Worm (Caenorhabditis elegans) whole organism, L4/young adult: ENCODE measurements around the gene R04E5.8.

Source experiments
- W03F9.2 ChIP-seq: fragments of 150-350 bp; optimal IDR thresholded peaks from 2 replicates; lab custom pipeline; 2014; ENCODE audit warnings: missing biosample characterization, missing genetic modification characterization
- dao-5 ChIP-seq: sonication (generic microtip); optimal IDR thresholded peaks from 2 replicates; lab custom pipeline; 2016; ENCODE audit warnings: missing genotype, missing genetic modification characterization, moderate library complexity, missing compliant biosample characterization
- him-1 ChIP-seq: sonication (generic microtip); optimal IDR thresholded peaks from 2 replicates; lab custom pipeline; 2016; ENCODE audit warnings: missing genotype, missing genetic modification reagents, missing genetic modification characterization, missing compliant biosample characterization

ce11 chrX:8831162-8831561, 25.2 kb upstream of the R04E5.8 start, which contains the start of gene C28G1.6:
- TF ChIP-seq him-1 (tag; lab: Kevin White, UChicago) (no peak), dao-5 (tag; lab: Kevin White, UChicago) (no peak), W03F9.2 (no peak)
